Worm (Caenorhabditis elegans) whole organism, L4 larva: ENCODE data around the gene srbc-19.

Experiments
- R02D3.7 ChIP-seq: fragments of 150-350 bp; sonication (generic microtip); optimal IDR thresholded peaks from 3 replicates; lab custom pipeline; 2014; ENCODE audit warnings: missing biosample characterization, missing genetic modification characterization
- ceh-82 ChIP-seq: sonication (generic microtip); optimal IDR thresholded peaks from 2 replicates; lab custom pipeline; 2017; ENCODE audit warnings: missing biosample characterization, missing genetic modification characterization
- dmd-6 ChIP-seq: fragments of 200-800 bp; sonication (Bioruptor generic); IDR thresholded peaks from 2 replicates; pipeline ENCODE4 v1.3.6; 2022; ENCODE audit warnings: missing genetic modification reagents, missing genetic modification characterization, missing compliant biosample characterization
- duxl-1 ChIP-seq: sonication (generic microtip); optimal IDR thresholded peaks from 2 replicates; lab custom pipeline; 2016; ENCODE audit warnings: mild to moderate bottlenecking, missing genetic modification characterization, moderate library complexity, missing compliant biosample characterization; ENCODE audit not compliant: poor library complexity
- hlh-30 ChIP-seq: sonication (generic microtip); optimal IDR thresholded peaks from 2 replicates; lab custom pipeline; 2017; ENCODE audit warnings: antibody characterized with exemption, mild to moderate bottlenecking, missing genetic modification characterization, missing compliant biosample characterization; ENCODE audit not compliant: insufficient read depth
- lsy-2 ChIP-seq, 2 experiments: fragments of 150-350 bp in 1 of 2; sonication (generic microtip) in 1 of 2; optimal IDR thresholded peaks; 2 replicates each; lab custom pipeline; 2014 to 2017; ENCODE audit warnings: missing biosample characterization in 2 of 2, missing genetic modification characterization in 2 of 2
- nhr-10 ChIP-seq: fragments of 150-350 bp; optimal IDR thresholded peaks from 2 replicates; lab custom pipeline; 2014; ENCODE audit warnings: missing biosample characterization, missing genetic modification characterization
- unc-39 ChIP-seq: sonication (generic microtip); optimal IDR thresholded peaks from 2 replicates; lab custom pipeline; 2017; ENCODE audit warnings: missing biosample characterization, missing genetic modification characterization
- zfp-3 ChIP-seq: fragments of 200-800 bp; sonication (Bioruptor generic); conservative IDR thresholded peaks from 2 replicates; pipeline ENCODE4 v1.3.6; 2022; ENCODE audit warnings: missing genetic modification reagents, missing genetic modification characterization, missing compliant biosample characterization

ce11 chrV:2121910-2122362 lies 44.6 kb downstream of the srbc-19 start, which contains the start of gene F22F7.8:
- TF ChIP-seq R02D3.7 (tag; lab: Kevin White, UChicago) (no peak), ceh-82 (tag; lab: Kevin White, UChicago) (no peak), dmd-6 (GFP tag; lab: Robert Waterston, UW) (no peak), zfp-3 (GFP tag; lab: Robert Waterston, UW) (no peak), lsy-2 (tag; optimal IDR thresholded peaks at IDR 0.05; lab: Kevin White, UChicago) (no peak), duxl-1 (tag; lab: Kevin White, UChicago) (no peak), hlh-30 (tag; lab: Kevin White, UChicago) (no peak), nhr-10 (tag; lab: Kevin White, UChicago) (no peak), unc-39 (tag; lab: Kevin White, UChicago) (no peak)
